Worm (Caenorhabditis elegans) whole organism, L2 larva: ENCODE results near the gene ugt-41.

ENCODE experiments used
- nhr-11 ChIP-seq: fragments of 150-350 bp; optimal IDR thresholded peaks from 2 replicates; lab custom pipeline; 2014; ENCODE audit warnings: missing biosample characterization, missing genetic modification characterization
- peb-1 ChIP-seq: fragments of 150-350 bp; optimal IDR thresholded peaks from 2 replicates; lab custom pipeline; 2014; ENCODE audit warnings: missing biosample characterization, missing genetic modification characterization
- skn-1 ChIP-seq: sonication (generic microtip); optimal IDR thresholded peaks from 2 replicates; lab custom pipeline; 2017; ENCODE audit warnings: missing biosample characterization, missing genetic modification characterization
- zag-1 ChIP-seq: fragments of 150-350 bp; optimal IDR thresholded peaks from 2 replicates; lab custom pipeline; 2014; ENCODE audit warnings: missing biosample characterization, missing genetic modification characterization

- TF ChIP-seq peb-1 (tag; lab: Kevin White, UChicago) (no peak), nhr-11 (tag; lab: Kevin White, UChicago) (no peak), skn-1 (tag; lab: Kevin White, UChicago) (no peak), zag-1 (tag; lab: Kevin White, UChicago) (no peak)
These were observed 35.7 kb upstream of the ugt-41 start for ce11 chrV:7199077-7199476.
